Fruit fly (Drosophila melanogaster) whole organism, embryonic: Measurements from ENCODE around the gene eIF3l.
A peak's percentile ranks its signal among the peaks of the same experiment; 100 is the strongest.

ENCODE experiments used
- CG10431 ChIP-seq: fragments of 200-800 bp; sonication (Bioruptor generic); optimal IDR thresholded peaks from 3 replicates; lab custom pipeline; 2018; ENCODE audit warnings: missing biosample characterization, mild to moderate bottlenecking, missing genetic modification characterization
- CG10959 ChIP-seq: fragments of 200-800 bp; sonication (Bioruptor generic); IDR thresholded peaks from 2 replicates; pipeline ENCODE4 v1.3.6; 2022; ENCODE audit warnings: missing biosample characterization, missing genetic modification characterization
- CG11723 ChIP-seq: fragments of 200-800 bp; sonication (Bioruptor generic); optimal IDR thresholded peaks from 2 replicates; lab custom pipeline; 2017; ENCODE audit warnings: missing biosample characterization, mild to moderate bottlenecking, missing genetic modification characterization
- CG15696 ChIP-seq: fragments of 200-800 bp; sonication (Bioruptor generic); optimal IDR thresholded peaks from 2 replicates; lab custom pipeline; 2019; ENCODE audit warnings: missing biosample characterization, mild to moderate bottlenecking, missing genetic modification characterization, moderate library complexity
- CG1603 ChIP-seq: fragments of 200-800 bp; sonication (Bioruptor generic); optimal IDR thresholded peaks from 2 replicates; lab custom pipeline; 2019; ENCODE audit warnings: missing biosample characterization, mild to moderate bottlenecking, missing genetic modification characterization, moderate library complexity
- CG17568 ChIP-seq: fragments of 200-800 bp; sonication (Bioruptor generic); optimal IDR thresholded peaks from 2 replicates; lab custom pipeline; 2018; ENCODE audit warnings: missing biosample characterization, mild to moderate bottlenecking, missing genetic modification characterization, moderate library complexity
- CG2875 ChIP-seq: fragments of 200-800 bp; sonication (Bioruptor generic); optimal IDR thresholded peaks from 2 replicates; lab custom pipeline; 2017; ENCODE audit warnings: missing biosample characterization, mild to moderate bottlenecking, missing genetic modification characterization, missing genetic modification reagents
- CG2889 ChIP-seq: fragments of 200-800 bp; sonication (Bioruptor generic); IDR thresholded peaks from 3 replicates; pipeline ENCODE4 v1.3.6; 2022; ENCODE audit warnings: missing biosample characterization, missing genetic modification characterization
- CG4360 ChIP-seq: fragments of 200-800 bp; sonication (Bioruptor generic); IDR thresholded peaks from 2 replicates; pipeline ENCODE4 v1.3.6; 2022; ENCODE audit warnings: missing biosample characterization, missing genetic modification characterization
- CG4404 ChIP-seq: fragments of 200-800 bp; sonication (Bioruptor generic); IDR thresholded peaks from 2 replicates; pipeline ENCODE4 v1.3.6; 2022; ENCODE audit warnings: missing biosample characterization, missing genetic modification characterization
- CG5245 ChIP-seq: fragments of 200-800 bp; sonication (Bioruptor generic); optimal IDR thresholded peaks from 3 replicates; lab custom pipeline; 2016; ENCODE audit warnings: missing biosample characterization, missing genetic modification characterization
- CG6175 ChIP-seq: fragments of 200-800 bp; sonication (Bioruptor generic); IDR thresholded peaks from 3 replicates; pipeline ENCODE4 v1.3.6; 2022; ENCODE audit warnings: missing biosample characterization, missing genetic modification characterization
- CG7928 ChIP-seq: fragments of 200-800 bp; sonication (Bioruptor generic); optimal IDR thresholded peaks from 2 replicates; lab custom pipeline; 2017; ENCODE audit warnings: missing biosample characterization, mild to moderate bottlenecking, missing genetic modification characterization
- CG8944 ChIP-seq: fragments of 200-800 bp; sonication (Bioruptor generic); optimal IDR thresholded peaks from 3 replicates; lab custom pipeline; 2016; ENCODE audit warnings: missing biosample characterization, missing genetic modification characterization
- CG9437 ChIP-seq: fragments of 200-800 bp; sonication (Bioruptor generic); optimal IDR thresholded peaks from 2 replicates; lab custom pipeline; 2018; ENCODE audit warnings: missing biosample characterization, mild to moderate bottlenecking, missing genetic modification characterization
- CG9797 ChIP-seq: fragments of 200-800 bp; sonication (Bioruptor generic); optimal IDR thresholded peaks from 3 replicates; lab custom pipeline; 2018; ENCODE audit warnings: missing biosample characterization, mild to moderate bottlenecking, missing genetic modification characterization
- CG9876 ChIP-seq: fragments of 200-800 bp; sonication (Bioruptor generic); optimal IDR thresholded peaks from 2 replicates; lab custom pipeline; 2016; ENCODE audit warnings: missing biosample characterization, missing genetic modification characterization
- Dref ChIP-seq: fragments of 200-800 bp; sonication (Bioruptor generic); IDR thresholded peaks from 2 replicates; pipeline ENCODE4 v1.3.6; 2022; ENCODE audit warnings: missing biosample characterization, missing genetic modification characterization
- Fer2 ChIP-seq: fragments of 200-800 bp; sonication (Bioruptor generic); optimal IDR thresholded peaks from 2 replicates; lab custom pipeline; 2018; ENCODE audit warnings: missing biosample characterization, mild to moderate bottlenecking, missing genetic modification characterization, moderate library complexity
- HLHmδ ChIP-seq: fragments of 200-800 bp; sonication (Bioruptor generic); optimal IDR thresholded peaks from 2 replicates; lab custom pipeline; 2018; ENCODE audit warnings: missing biosample characterization, mild to moderate bottlenecking, missing genetic modification characterization, moderate library complexity
- Hsf ChIP-seq: fragments of 200-800 bp; sonication (Bioruptor generic); optimal IDR thresholded peaks from 3 replicates; lab custom pipeline; 2016; ENCODE audit warnings: missing biosample characterization, missing genetic modification characterization
- Lim3 ChIP-seq: fragments of 200-800 bp; sonication (Bioruptor generic); IDR thresholded peaks from 2 replicates; pipeline ENCODE4 v1.3.6; 2022; ENCODE audit warnings: missing biosample characterization, missing genetic modification characterization
- Nf-YC ChIP-seq: fragments of 200-800 bp; optimal IDR thresholded peaks from 3 replicates; lab custom pipeline; 2019; ENCODE audit warnings: missing biosample characterization, mild to moderate bottlenecking, missing genetic modification characterization, moderate library complexity
- NfI ChIP-seq: fragments of 200-800 bp; sonication (Bioruptor generic); optimal IDR thresholded peaks from 3 replicates; lab custom pipeline; 2018; ENCODE audit warnings: missing biosample characterization, mild to moderate bottlenecking, missing genetic modification characterization, moderate library complexity
- Pdp1 ChIP-seq, 2 experiments: fragments of 200-800 bp; sonication (Bioruptor generic); optimal IDR thresholded peaks; 3 replicates each; lab custom pipeline; 2016; ENCODE audit warnings: missing biosample characterization in 2 of 2, missing genetic modification characterization in 2 of 2, mild to moderate bottlenecking in 1 of 2, moderate library complexity in 1 of 2
- Sry-β ChIP-seq: fragments of 200-800 bp; sonication (Bioruptor generic); optimal IDR thresholded peaks from 2 replicates; lab custom pipeline; 2018; ENCODE audit warnings: missing biosample characterization, mild to moderate bottlenecking, missing genetic modification characterization, moderate library complexity
- Sry-δ ChIP-seq: fragments of 200-800 bp; sonication (Bioruptor generic); optimal IDR thresholded peaks from 2 replicates; lab custom pipeline; 2016; ENCODE audit warnings: missing biosample characterization, missing genetic modification characterization
- Xrp1 ChIP-seq: fragments of 200-800 bp; sonication (Bioruptor generic); IDR thresholded peaks from 2 replicates; pipeline ENCODE4 v1.3.6; 2022; ENCODE audit warnings: missing biosample characterization, missing genetic modification characterization
- ab ChIP-seq: fragments of 200-800 bp; sonication (Bioruptor generic); optimal IDR thresholded peaks from 2 replicates; lab custom pipeline; 2016; ENCODE audit warnings: missing biosample characterization, missing genetic modification characterization
- cas ChIP-seq: fragments of 200-800 bp; sonication (Bioruptor generic); IDR thresholded peaks from 2 replicates; pipeline ENCODE4 v1.3.6; 2022; ENCODE audit warnings: missing biosample characterization, missing genetic modification characterization
- ci ChIP-seq: fragments of 200-800 bp; sonication (Bioruptor generic); IDR thresholded peaks from 3 replicates; pipeline ENCODE4 v1.3.6; 2022; ENCODE audit warnings: missing biosample characterization, missing genetic modification characterization
- crp ChIP-seq, 2 experiments: fragments of 200-800 bp; sonication (Bioruptor generic); optimal IDR thresholded peaks; 2 replicates in 1 of 2; 3 replicates in 1 of 2; lab custom pipeline; 2017; ENCODE audit warnings: missing biosample characterization in 2 of 2, missing genetic modification characterization in 2 of 2, mild to moderate bottlenecking in 1 of 2, moderate library complexity in 1 of 2
- cwo ChIP-seq: fragments of 200-800 bp; sonication (Bioruptor generic); optimal IDR thresholded peaks from 3 replicates; lab custom pipeline; 2017; ENCODE audit warnings: missing biosample characterization, missing genetic modification characterization, mild to moderate bottlenecking, moderate library complexity, missing genetic modification reagents
- en ChIP-seq: fragments of 200-800 bp; sonication (Bioruptor generic); optimal IDR thresholded peaks from 2 replicates; lab custom pipeline; 2016; ENCODE audit warnings: missing biosample characterization, missing genetic modification characterization
- fd64A ChIP-seq: fragments of 200-800 bp; sonication (Bioruptor generic); optimal IDR thresholded peaks from 3 replicates; lab custom pipeline; 2018; ENCODE audit warnings: missing biosample characterization, mild to moderate bottlenecking, missing genetic modification characterization
- gsb ChIP-seq: fragments of 200-800 bp; sonication (Bioruptor generic); IDR thresholded peaks from 2 replicates; pipeline ENCODE4 v1.3.6; 2022; ENCODE audit warnings: missing biosample characterization, missing genetic modification characterization
- jigr1 ChIP-seq: fragments of 200-800 bp; sonication (Bioruptor generic); IDR thresholded peaks from 3 replicates; pipeline ENCODE4 v1.3.6; 2022; ENCODE audit warnings: missing biosample characterization, missing genetic modification characterization
- lola ChIP-seq, 3 experiments: fragments of >200 bp in 2 of 3; fragments of 200-800 bp in 1 of 3; sonication (Bioruptor generic) in 1 of 3; optimal IDR thresholded peaks; 2 replicates each; lab custom pipeline; 2017 to 2019; ENCODE audit warnings: missing biosample characterization in 3 of 3, missing genetic modification characterization in 3 of 3, mild to moderate bottlenecking in 1 of 3, moderate library complexity in 1 of 3
- mirr ChIP-seq: fragments of 200-800 bp; sonication (Bioruptor generic); optimal IDR thresholded peaks from 3 replicates; lab custom pipeline; 2018; ENCODE audit warnings: missing biosample characterization, mild to moderate bottlenecking, missing genetic modification characterization
- oc ChIP-seq: fragments of 200-800 bp; sonication (Bioruptor generic); optimal IDR thresholded peaks from 2 replicates; lab custom pipeline; 2018; ENCODE audit warnings: missing biosample characterization, mild to moderate bottlenecking, missing genetic modification characterization, moderate library complexity
- p53 ChIP-seq: fragments of 200-800 bp; sonication (Bioruptor generic); optimal IDR thresholded peaks from 2 replicates; lab custom pipeline; 2016; ENCODE audit warnings: missing biosample characterization, missing genetic modification characterization
- peb ChIP-seq: fragments of 200-800 bp; sonication (Bioruptor generic); IDR thresholded peaks from 2 replicates; pipeline ENCODE4 v1.3.6; 2022; ENCODE audit warnings: missing biosample characterization, missing genetic modification characterization
- phol ChIP-seq: fragments of 200-800 bp; sonication (Bioruptor generic); optimal IDR thresholded peaks from 3 replicates; lab custom pipeline; 2018; ENCODE audit warnings: missing biosample characterization, mild to moderate bottlenecking, missing genetic modification characterization, moderate library complexity
- pum ChIP-seq: fragments of 200-800 bp; sonication (Bioruptor generic); optimal IDR thresholded peaks from 2 replicates; lab custom pipeline; 2016; ENCODE audit warnings: missing biosample characterization, missing genetic modification characterization
- row ChIP-seq: fragments of 200-800 bp; sonication (Bioruptor generic); IDR thresholded peaks from 3 replicates; pipeline ENCODE4 v1.3.6; 2022; ENCODE audit warnings: missing biosample characterization, missing genetic modification characterization
- run ChIP-seq: fragments of 200-800 bp; sonication (Bioruptor generic); optimal IDR thresholded peaks from 3 replicates; lab custom pipeline; 2018; ENCODE audit warnings: missing biosample characterization, mild to moderate bottlenecking, missing genetic modification characterization
- stwl ChIP-seq: fragments of 200-800 bp; sonication (Bioruptor generic); optimal IDR thresholded peaks from 3 replicates; lab custom pipeline; 2018; ENCODE audit warnings: missing biosample characterization, mild to moderate bottlenecking, missing genetic modification characterization, moderate library complexity
- trh ChIP-seq: fragments of 200-800 bp; sonication (Bioruptor generic); optimal IDR thresholded peaks from 2 replicates; lab custom pipeline; 2016; ENCODE audit warnings: missing biosample characterization, missing genetic modification characterization
- unc-4 ChIP-seq: fragments of 200-800 bp; sonication (Bioruptor generic); IDR thresholded peaks from 2 replicates; pipeline ENCODE4 v1.3.6; 2022; ENCODE audit warnings: missing biosample characterization, missing genetic modification characterization; ENCODE audit not compliant: partially characterized antibody
- usp ChIP-seq: fragments of >200 bp; optimal IDR thresholded peaks from 2 replicates; lab custom pipeline; 2017; ENCODE audit warnings: missing biosample characterization, missing genetic modification characterization
- yki ChIP-seq: fragments of >200 bp; optimal IDR thresholded peaks from 3 replicates; lab custom pipeline; 2018

eIF3l gene

DNA sequence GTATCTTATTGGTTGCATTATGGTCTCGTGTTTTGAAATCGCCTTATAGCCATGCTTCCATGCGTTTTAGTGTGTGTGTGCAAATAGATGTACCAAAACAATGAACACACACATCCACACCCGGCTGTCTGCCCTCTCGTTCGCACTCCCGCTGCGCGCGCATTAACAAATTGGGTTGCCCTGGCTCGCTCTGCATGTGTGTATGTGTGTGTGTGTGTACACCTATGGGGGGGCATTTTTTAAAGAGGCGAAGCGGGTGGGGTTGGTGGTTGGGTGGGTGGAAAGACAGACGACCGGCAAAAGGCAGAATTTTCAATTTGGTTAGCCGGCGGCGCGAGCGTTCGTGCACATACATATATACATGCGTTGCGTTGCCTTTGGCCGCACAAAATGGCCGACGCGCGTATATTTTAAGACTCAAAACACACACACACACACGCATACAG, 21.7 kb downstream of the eIF3l start (continued):
- no peak for TF ChIP-seq Lim3 (GFP tag; lab: Robert Waterston, UW)
- TF ChIP-seq trh (GFP tag; lab: Kevin White, UChicago): no peak
- TF ChIP-seq CG5245: no peak
- TF ChIP-seq peb: no peak
- no peak for TF ChIP-seq fd64A (GFP tag; lab: Kevin White, UChicago)
- no peak for TF ChIP-seq jigr1 (GFP tag; lab: Robert Waterston, UW)
- TF ChIP-seq crp (GFP tag; optimal IDR thresholded peaks at IDR 0.05; lab: Kevin White, UChicago): no peak
- TF ChIP-seq Xrp1 (GFP tag; lab: Robert Waterston, UW): no peak
- peak; percentile 13 for TF ChIP-seq run (tag; lab: Kevin White, UChicago)
- TF ChIP-seq mirr (GFP tag; lab: Kevin White, UChicago): peak; percentile 91
- no peak for TF ChIP-seq CG4360 (GFP tag; lab: Robert Waterston, UW)
- no peak for TF ChIP-seq CG10431 (GFP tag; lab: Kevin White, UChicago)
- no peak for TF ChIP-seq NfI (GFP tag; lab: Kevin White, UChicago)
- TF ChIP-seq HLHmδ (GFP tag; lab: Kevin White, UChicago): no peak
- TF ChIP-seq lola (GFP tag; optimal IDR thresholded peaks at IDR 0.05; lab: Kevin White, UChicago): no peak
- no peak for TF ChIP-seq CG2875 (GFP tag; lab: Kevin White, UChicago)
- TF ChIP-seq en: no peak
- TF ChIP-seq CG11723 (GFP tag; lab: Kevin White, UChicago): no peak
- no peak for TF ChIP-seq ab
- peak in 1 of 2 experiments; percentile 18 for TF ChIP-seq Pdp1 (GFP tag; optimal IDR thresholded peaks at IDR 0.05; lab: Kevin White, UChicago)
- no peak for TF ChIP-seq p53
- TF ChIP-seq gsb (GFP tag; lab: Robert Waterston, UW): no peak
- 0 out of 2 replicates have a peak, but pooled peaks have one; percentile 19 for TF ChIP-seq unc-4 (GFP tag; lab: Robert Waterston, UW)
- no peak for TF ChIP-seq CG10959 (GFP tag; lab: Robert Waterston, UW)
- TF ChIP-seq CG9797 (GFP tag; lab: Kevin White, UChicago): no peak
- peak; percentile 17 for TF ChIP-seq CG1603
- no peak for TF ChIP-seq Hsf (GFP tag; lab: Kevin White, UChicago)
- TF ChIP-seq Sry-β (GFP tag; lab: Kevin White, UChicago): no peak
- peak; percentile 86 for TF ChIP-seq Nf-YC (tag; lab: Kevin White, UChicago)
- TF ChIP-seq oc (tag; lab: Kevin White, UChicago): no peak
- peak; percentile 66 for TF ChIP-seq ci (GFP tag; lab: Robert Waterston, UW)
- 0 out of 3 replicates have a peak, but pooled peaks have one; percentile 43 for TF ChIP-seq CG6175 (GFP tag; lab: Robert Waterston, UW)
- TF ChIP-seq Dref (GFP tag; lab: Robert Waterston, UW): peak; percentile 34; the same call in 1 of the 2 replicates
- TF ChIP-seq stwl (tag; lab: Kevin White, UChicago): no peak
- TF ChIP-seq CG7928 (GFP tag; lab: Kevin White, UChicago): peak; percentile 60
- no peak for TF ChIP-seq CG15696 (tag; lab: Kevin White, UChicago)
- TF ChIP-seq CG9876 (GFP tag; lab: Kevin White, UChicago): no peak
- no peak for TF ChIP-seq CG4404 (GFP tag; lab: Robert Waterston, UW)
- TF ChIP-seq usp (GFP tag; lab: Kevin White, UChicago): no peak
- no peak for TF ChIP-seq Sry-δ (GFP tag; lab: Kevin White, UChicago)
- no peak for TF ChIP-seq CG2889 (GFP tag; lab: Robert Waterston, UW)
- TF ChIP-seq yki (lab: Kevin White, UChicago): no peak
- peak; percentile 11; the same call in 1 of the 3 replicates for TF ChIP-seq row
- TF ChIP-seq phol (tag; lab: Kevin White, UChicago): peak; percentile 84
- no peak for TF ChIP-seq CG8944
- TF ChIP-seq cwo (GFP tag; lab: Kevin White, UChicago): peak; percentile 91
- no peak for TF ChIP-seq CG9437 (GFP tag; lab: Kevin White, UChicago)
- TF ChIP-seq Fer2: no peak
- TF ChIP-seq cas (GFP tag; lab: Robert Waterston, UW): no peak
- peak; percentile 40 for TF ChIP-seq CG17568 (GFP tag; lab: Kevin White, UChicago)
- TF ChIP-seq pum (GFP tag; lab: Kevin White, UChicago): no peak
